Fruit fly (Drosophila melanogaster) whole organism, embryonic: ENCODE results near the gene ATPsynB.
A peak's percentile ranks its signal among the peaks of the same experiment; 100 is the strongest.

ENCODE experiments used
- Ada2b ChIP-seq: fragments of 200-800 bp; sonication (Bioruptor generic); IDR thresholded peaks from 2 replicates; pipeline ENCODE4 v1.3.6; 2022; ENCODE audit warnings: missing biosample characterization, missing genetic modification characterization
- B-H1 ChIP-seq: fragments of 200-800 bp; sonication (Bioruptor generic); IDR thresholded peaks from 3 replicates; pipeline ENCODE4 v1.3.6; 2022; ENCODE audit warnings: missing biosample characterization, missing genetic modification characterization
- CG10654 ChIP-seq: fragments of 200-800 bp; sonication (Bioruptor generic); optimal IDR thresholded peaks from 2 replicates; lab custom pipeline; 2016; ENCODE audit warnings: missing biosample characterization, missing genetic modification characterization
- CG11398 ChIP-seq: fragments of 200-800 bp; sonication (Bioruptor generic); optimal IDR thresholded peaks from 2 replicates; lab custom pipeline; 2016; ENCODE audit warnings: missing biosample characterization, missing genetic modification characterization
- CG11695 ChIP-seq: fragments of 200-800 bp; sonication (Bioruptor generic); IDR thresholded peaks from 3 replicates; pipeline ENCODE4 v1.3.6; 2022; ENCODE audit warnings: missing biosample characterization, missing genetic modification characterization
- CG13287 ChIP-seq: fragments of 200-800 bp; sonication (Bioruptor generic); IDR thresholded peaks from 2 replicates; pipeline ENCODE4 v1.3.6; 2022; ENCODE audit warnings: missing biosample characterization, missing genetic modification characterization; ENCODE audit not compliant: partially characterized antibody
- CG14014 ChIP-seq: fragments of 200-800 bp; sonication (Bioruptor generic); IDR thresholded peaks from 2 replicates; pipeline ENCODE4 v1.3.6; 2022; ENCODE audit warnings: missing biosample characterization, missing genetic modification characterization
- CG14710 ChIP-seq: fragments of 200-800 bp; sonication (Bioruptor generic); optimal IDR thresholded peaks from 3 replicates; lab custom pipeline; 2019; ENCODE audit warnings: missing biosample characterization, mild to moderate bottlenecking, missing genetic modification characterization, moderate library complexity
- CG16863 ChIP-seq: fragments of 200-800 bp; sonication (Bioruptor generic); optimal IDR thresholded peaks from 3 replicates; lab custom pipeline; 2016; ENCODE audit warnings: missing biosample characterization, missing genetic modification characterization
- CG17568 ChIP-seq: fragments of 200-800 bp; sonication (Bioruptor generic); optimal IDR thresholded peaks from 2 replicates; lab custom pipeline; 2018; ENCODE audit warnings: missing biosample characterization, mild to moderate bottlenecking, missing genetic modification characterization, moderate library complexity
- CG2889 ChIP-seq: fragments of 200-800 bp; sonication (Bioruptor generic); IDR thresholded peaks from 3 replicates; pipeline ENCODE4 v1.3.6; 2022; ENCODE audit warnings: missing biosample characterization, missing genetic modification characterization
- CG32532 ChIP-seq: fragments of 200-800 bp; sonication (Bioruptor generic); IDR thresholded peaks from 2 replicates; pipeline ENCODE4 v1.3.6; 2022; ENCODE audit warnings: missing biosample characterization, missing genetic modification characterization
- CG3726 ChIP-seq: fragments of 200-800 bp; sonication (Bioruptor generic); IDR thresholded peaks from 3 replicates; pipeline ENCODE4, ENCODE4 v1.3.6; 2022; ENCODE audit warnings: missing biosample characterization, missing genetic modification characterization
- CG3995 ChIP-seq: fragments of 200-800 bp; sonication (Bioruptor generic); optimal IDR thresholded peaks from 3 replicates; lab custom pipeline; 2016; ENCODE audit warnings: missing biosample characterization, missing genetic modification characterization
- CG4820 ChIP-seq: fragments of 200-800 bp; sonication (Bioruptor generic); optimal IDR thresholded peaks from 3 replicates; lab custom pipeline; 2016; ENCODE audit warnings: missing biosample characterization, missing genetic modification characterization
- CG5245 ChIP-seq: fragments of 200-800 bp; sonication (Bioruptor generic); optimal IDR thresholded peaks from 3 replicates; lab custom pipeline; 2016; ENCODE audit warnings: missing biosample characterization, missing genetic modification characterization
- CG7745 ChIP-seq: fragments of 200-800 bp; sonication (Bioruptor generic); optimal IDR thresholded peaks from 2 replicates; lab custom pipeline; 2018; ENCODE audit warnings: missing biosample characterization, mild to moderate bottlenecking, missing genetic modification characterization, moderate library complexity
- CG7786 ChIP-seq: fragments of 200-800 bp; sonication (Bioruptor generic); optimal IDR thresholded peaks from 2 replicates; lab custom pipeline; 2016; ENCODE audit warnings: missing biosample characterization, missing genetic modification characterization
- CG8089 ChIP-seq: fragments of 200-800 bp; sonication (Bioruptor generic); optimal IDR thresholded peaks from 3 replicates; lab custom pipeline; 2016; ENCODE audit warnings: missing biosample characterization, missing genetic modification characterization
- Drgx ChIP-seq: fragments of 200-800 bp; sonication (Bioruptor generic); IDR thresholded peaks from 2 replicates; pipeline ENCODE4 v1.3.6; 2022; ENCODE audit warnings: missing biosample characterization, missing genetic modification characterization
- Eip74EF ChIP-seq, 2 experiments: fragments of 200-800 bp in 1 of 2; fragments of >200 bp in 1 of 2; sonication (Bioruptor generic) in 1 of 2; optimal IDR thresholded peaks; 2 replicates each; lab custom pipeline; 2017 to 2019; ENCODE audit warnings: missing biosample characterization in 2 of 2, missing genetic modification characterization in 2 of 2, mild to moderate bottlenecking in 1 of 2, moderate library complexity in 1 of 2
- Ets65A ChIP-seq: fragments of 200-800 bp; sonication (Bioruptor generic); peaks from one replicate; lab custom pipeline; 2016; ENCODE audit warnings: missing biosample characterization, missing genetic modification characterization
- Gsc ChIP-seq: fragments of 200-800 bp; sonication (Bioruptor generic); IDR thresholded peaks from 2 replicates; pipeline ENCODE4 v1.3.6; 2022; ENCODE audit warnings: missing biosample characterization, missing genetic modification characterization
- Gug ChIP-seq: fragments of 200-800 bp; sonication (Bioruptor generic); IDR thresholded peaks from 4 replicates; pipeline ENCODE4 v1.3.6; 2022; ENCODE audit warnings: missing biosample characterization, missing genetic modification characterization
- HmgZ ChIP-seq: fragments of 200-800 bp; sonication (Bioruptor generic); optimal IDR thresholded peaks from 2 replicates; lab custom pipeline; 2018; ENCODE audit warnings: missing biosample characterization, mild to moderate bottlenecking, missing genetic modification characterization
- Hmr ChIP-seq: fragments of 200-800 bp; sonication (Bioruptor generic); optimal IDR thresholded peaks from 3 replicates; lab custom pipeline; 2017; ENCODE audit warnings: mild to moderate bottlenecking, missing biosample characterization, missing genetic modification reagents, missing genetic modification characterization
- Hr3 ChIP-seq: fragments of 200-800 bp; sonication (Bioruptor generic); optimal IDR thresholded peaks from 3 replicates; lab custom pipeline; 2016; ENCODE audit warnings: missing biosample characterization, missing genetic modification characterization
- Kr ChIP-seq: fragments of 200-800 bp; sonication (Bioruptor generic); optimal IDR thresholded peaks from 2 replicates; lab custom pipeline; 2017; ENCODE audit warnings: missing biosample characterization, mild to moderate bottlenecking, missing genetic modification characterization
- MBD-R2 ChIP-seq: fragments of 200-800 bp; sonication (Bioruptor generic); IDR thresholded peaks from 2 replicates; pipeline ENCODE4 v1.3.6; 2022; ENCODE audit warnings: missing biosample characterization, missing genetic modification characterization
- Mad ChIP-seq: fragments of 200-800 bp; sonication (Bioruptor generic); optimal IDR thresholded peaks from 2 replicates; lab custom pipeline; 2016; ENCODE audit warnings: missing biosample characterization, missing genetic modification characterization
- Mrtf ChIP-seq: fragments of 200-800 bp; sonication (Bioruptor generic); IDR thresholded peaks from 3 replicates; pipeline ENCODE4 v1.3.6; 2022; ENCODE audit warnings: missing biosample characterization, missing genetic modification characterization
- Poxn ChIP-seq: fragments of 200-800 bp; sonication (Bioruptor generic); IDR thresholded peaks from 2 replicates; pipeline ENCODE4 v1.3.6; 2022; ENCODE audit warnings: missing biosample characterization, missing genetic modification characterization
- Sox100B ChIP-seq: fragments of 200-800 bp; sonication (Bioruptor generic); optimal IDR thresholded peaks from 3 replicates; lab custom pipeline; 2018; ENCODE audit warnings: missing biosample characterization, mild to moderate bottlenecking, missing genetic modification characterization
- bigmax ChIP-seq: fragments of 200-800 bp; sonication (Bioruptor generic); optimal IDR thresholded peaks from 2 replicates; lab custom pipeline; 2018; ENCODE audit warnings: missing biosample characterization, mild to moderate bottlenecking, missing genetic modification characterization
- bowl ChIP-seq: fragments of 200-800 bp; sonication (Bioruptor generic); IDR thresholded peaks from 2 replicates; pipeline ENCODE4 v1.3.6; 2022; ENCODE audit warnings: missing biosample characterization, missing genetic modification characterization
- cad ChIP-seq: fragments of >200 bp; optimal IDR thresholded peaks from 2 replicates; lab custom pipeline; 2017; ENCODE audit warnings: missing biosample characterization, missing genetic modification characterization
- cg ChIP-seq: fragments of 200-800 bp; sonication (Bioruptor generic); optimal IDR thresholded peaks from 3 replicates; lab custom pipeline; 2019; ENCODE audit warnings: missing biosample characterization, mild to moderate bottlenecking, missing genetic modification characterization, moderate library complexity
- chif ChIP-seq, 2 experiments: fragments of 200-800 bp; sonication (Bioruptor generic); optimal IDR thresholded peaks; 3 replicates each; lab custom pipeline; 2016; ENCODE audit warnings: missing biosample characterization in 2 of 2, missing genetic modification characterization in 2 of 2
- ci ChIP-seq: fragments of 200-800 bp; sonication (Bioruptor generic); IDR thresholded peaks from 3 replicates; pipeline ENCODE4 v1.3.6; 2022; ENCODE audit warnings: missing biosample characterization, missing genetic modification characterization
- crc ChIP-seq: fragments of 200-800 bp; sonication (Bioruptor generic); optimal IDR thresholded peaks from 2 replicates; lab custom pipeline; 2016; ENCODE audit warnings: missing biosample characterization, missing genetic modification characterization
- gt ChIP-seq: fragments of 200-800 bp; sonication (Bioruptor generic); IDR thresholded peaks from 2 replicates; pipeline ENCODE4 v1.3.6; 2022; ENCODE audit warnings: missing biosample characterization, missing genetic modification characterization
- jigr1 ChIP-seq: fragments of 200-800 bp; sonication (Bioruptor generic); IDR thresholded peaks from 3 replicates; pipeline ENCODE4 v1.3.6; 2022; ENCODE audit warnings: missing biosample characterization, missing genetic modification characterization
- lbe ChIP-seq: fragments of 200-800 bp; sonication (Bioruptor generic); optimal IDR thresholded peaks from 2 replicates; lab custom pipeline; 2016; ENCODE audit warnings: missing biosample characterization, mild to moderate bottlenecking, missing genetic modification characterization
- luna ChIP-seq: fragments of 200-800 bp; sonication (Bioruptor generic); optimal IDR thresholded peaks from 2 replicates; lab custom pipeline; 2016; ENCODE audit warnings: missing biosample characterization, missing genetic modification characterization
- odd ChIP-seq: fragments of 200-800 bp; sonication (Bioruptor generic); optimal IDR thresholded peaks from 2 replicates; lab custom pipeline; 2017; ENCODE audit warnings: missing biosample characterization, mild to moderate bottlenecking, missing genetic modification characterization
- peb ChIP-seq: fragments of 200-800 bp; sonication (Bioruptor generic); IDR thresholded peaks from 2 replicates; pipeline ENCODE4 v1.3.6; 2022; ENCODE audit warnings: missing biosample characterization, missing genetic modification characterization
- pfk ChIP-seq: fragments of 200-800 bp; sonication (Bioruptor generic); optimal IDR thresholded peaks from 2 replicates; lab custom pipeline; 2018; ENCODE audit warnings: missing biosample characterization, mild to moderate bottlenecking, missing genetic modification characterization, moderate library complexity
- pros ChIP-seq: fragments of 200-800 bp; sonication (Bioruptor generic); optimal IDR thresholded peaks from 3 replicates; lab custom pipeline; 2019; ENCODE audit warnings: missing biosample characterization, mild to moderate bottlenecking, missing genetic modification characterization, moderate library complexity
- schlank ChIP-seq: fragments of 200-800 bp; sonication (Bioruptor generic); optimal IDR thresholded peaks from 2 replicates; lab custom pipeline; 2018; ENCODE audit warnings: missing biosample characterization, mild to moderate bottlenecking, missing genetic modification characterization
- scrt ChIP-seq: fragments of 200-800 bp; sonication (Bioruptor generic); optimal IDR thresholded peaks from 2 replicates; lab custom pipeline; 2018; ENCODE audit warnings: missing biosample characterization, mild to moderate bottlenecking, missing genetic modification characterization, moderate library complexity
- sens-2 ChIP-seq: fragments of 200-800 bp; sonication (Bioruptor generic); IDR thresholded peaks from 2 replicates; pipeline ENCODE4 v1.3.6; 2022; ENCODE audit warnings: missing biosample characterization, missing genetic modification characterization
- seq ChIP-seq: fragments of 200-800 bp; sonication (Bioruptor generic); IDR thresholded peaks from 2 replicates; pipeline ENCODE4 v1.3.6; 2022; ENCODE audit warnings: missing biosample characterization, missing genetic modification characterization

ATPsynB gene

DNA sequence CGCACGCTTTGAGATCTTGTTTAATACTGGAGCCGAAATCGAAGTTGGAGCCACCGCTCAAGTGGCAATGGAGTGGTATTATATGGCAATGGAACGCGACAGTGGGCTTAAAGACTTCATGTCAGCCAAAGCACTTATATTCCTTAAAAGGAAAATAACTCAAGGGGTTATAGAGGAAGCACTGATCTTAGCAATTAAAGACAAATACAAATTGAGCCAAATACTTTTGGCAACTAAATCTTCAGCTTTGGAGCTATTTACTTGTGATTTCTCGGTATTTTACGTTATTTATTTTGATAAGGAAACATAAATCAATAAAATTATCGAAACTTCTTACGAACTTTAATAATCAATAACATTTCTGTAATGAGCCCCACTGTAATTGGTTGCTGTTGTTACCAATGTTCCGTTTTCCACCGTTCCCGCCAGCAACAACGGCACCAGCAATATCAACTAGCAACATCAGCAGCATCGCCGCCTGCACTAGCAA lies 14.3 kb downstream of the ATPsynB start (continued):
- TF ChIP-seq CG16863, result peak; percentile 51
- TF ChIP-seq CG11695 (GFP tag; lab: Robert Waterston, UW), result peak; percentile 94
- TF ChIP-seq CG11398, result no peak
- no peak for TF ChIP-seq CG7745 (tag; lab: Kevin White, UChicago)
- TF ChIP-seq pros (GFP tag; lab: Kevin White, UChicago), result peak; percentile 27
- peak; percentile 84 for TF ChIP-seq seq (GFP tag; lab: Robert Waterston, UW)
- peak; percentile 74 for TF ChIP-seq ci (GFP tag; lab: Robert Waterston, UW)
- TF ChIP-seq Drgx (GFP tag; lab: Robert Waterston, UW), result peak; percentile 96
- TF ChIP-seq CG10654 (GFP tag; lab: Kevin White, UChicago), result peak; percentile 90
- peak; percentile 41 for TF ChIP-seq CG7786 (GFP tag; lab: Kevin White, UChicago)
- TF ChIP-seq peb, result peak; percentile 83
- peak; percentile 78 for TF ChIP-seq CG32532 (GFP tag; lab: Robert Waterston, UW)
- peak; percentile 81 for TF ChIP-seq Mrtf (GFP tag; lab: Robert Waterston, UW)
- TF ChIP-seq odd (GFP tag; lab: Kevin White, UChicago), result peak; percentile 81
- TF ChIP-seq Poxn, result no peak
- TF ChIP-seq Kr, result no peak
- TF ChIP-seq jigr1 (GFP tag; lab: Robert Waterston, UW), result peak; percentile 73; the same call in 2 of the 3 replicates
- TF ChIP-seq Eip74EF (GFP tag; optimal IDR thresholded peaks at IDR 0.05; lab: Kevin White, UChicago), result peak in 1 of 2 experiments; percentile 72
- peak; percentile 34 for TF ChIP-seq CG8089 (GFP tag; lab: Kevin White, UChicago)
- TF ChIP-seq Gsc (GFP tag; lab: Robert Waterston, UW), result peak; percentile 67
- no peak for TF ChIP-seq crc (GFP tag; lab: Kevin White, UChicago)
- TF ChIP-seq CG17568 (GFP tag; lab: Kevin White, UChicago), result peak; percentile 17
- peak; percentile 89 for TF ChIP-seq CG5245 (GFP tag; lab: Kevin White, UChicago)
- peak; percentile 49 to 81 for TF ChIP-seq chif (GFP tag; optimal IDR thresholded peaks at IDR 0.05; lab: Kevin White, UChicago)
- TF ChIP-seq cg (GFP tag; lab: Kevin White, UChicago), result no peak
- peak; percentile 73 for TF ChIP-seq Gug (GFP tag; lab: Robert Waterston, UW)
- peak; percentile 90 for TF ChIP-seq CG3726
- TF ChIP-seq luna (GFP tag; lab: Kevin White, UChicago), result no peak
- TF ChIP-seq Sox100B, result peak; percentile 97
- peak; percentile 35 for TF ChIP-seq Mad (GFP tag; lab: Kevin White, UChicago)
- TF ChIP-seq CG3995 (GFP tag; lab: Kevin White, UChicago), result peak; percentile 48
- peak; percentile 94 for TF ChIP-seq CG14710 (tag; lab: Kevin White, UChicago)
- peak; percentile 78 for TF ChIP-seq CG14014
- TF ChIP-seq sens-2 (GFP tag; lab: Robert Waterston, UW), result peak; percentile 71
- TF ChIP-seq B-H1 (GFP tag; lab: Robert Waterston, UW), result peak; percentile 80
- TF ChIP-seq MBD-R2 (GFP tag; lab: Robert Waterston, UW), result peak; percentile 38; the same call in 1 of the 2 replicates
- peak; percentile 75 for TF ChIP-seq lbe (GFP tag; lab: Kevin White, UChicago)
- TF ChIP-seq gt (GFP tag; lab: Robert Waterston, UW), result no peak
- no peak for TF ChIP-seq CG13287 (GFP tag; lab: Robert Waterston, UW)
- peak; percentile 60; the same call in 1 of the 2 replicates for TF ChIP-seq bowl (GFP tag; lab: Robert Waterston, UW)
- peak; percentile 92 for TF ChIP-seq CG4820 (GFP tag; lab: Kevin White, UChicago)
- peak; percentile 91 for TF ChIP-seq Ada2b
- peak; percentile 17 for TF ChIP-seq schlank (tag; lab: Kevin White, UChicago)
- peak; percentile 62 for TF ChIP-seq Ets65A (GFP tag; lab: Kevin White, UChicago)
- TF ChIP-seq Hr3 (GFP tag; lab: Kevin White, UChicago), result peak; percentile 70
- TF ChIP-seq pfk (GFP tag; lab: Kevin White, UChicago), result peak; percentile 85
- no peak for TF ChIP-seq bigmax
- TF ChIP-seq cad (GFP tag; lab: Kevin White, UChicago), result no peak
- TF ChIP-seq scrt (GFP tag; lab: Kevin White, UChicago), result peak; percentile 68
- peak; percentile 36; the same call in 1 of the 3 replicates for TF ChIP-seq CG2889 (GFP tag; lab: Robert Waterston, UW)
- TF ChIP-seq HmgZ (tag; lab: Kevin White, UChicago), result peak; percentile 51
- peak; percentile 80 for TF ChIP-seq Hmr (GFP tag; lab: Kevin White, UChicago)
